Fruit fly (Drosophila melanogaster): ENCODE results near the gene CG31706.

Gene CG31706

dm6 chr2L:11493933-11494332, 36.9 kb downstream of the CG31706 start:
- TF ChIP-seq Myc (optimal IDR thresholded peaks at IDR 0.05) (no peak), brk (GFP tag; optimal IDR thresholded peaks at IDR 0.05) (no peak), dl (GFP tag; optimal IDR thresholded peaks at IDR 0.05; ENCODE audit: insufficient read depth in 1 of 2, partially characterized antibody in 2 of 2) (no peak), h (GFP tag; optimal IDR thresholded peaks at IDR 0.05) (no peak), GATAd (GFP tag; optimal IDR thresholded peaks at IDR 0.05) (no peak), CG9705 (GFP tag; optimal IDR thresholded peaks at IDR 0.05) (no peak), br (GFP tag; optimal IDR thresholded peaks at IDR 0.05) (no peak), CrebA (GFP tag; optimal IDR thresholded peaks at IDR 0.05; ENCODE audit: borderline replicate concordance) (no peak), foxo (GFP tag; optimal IDR thresholded peaks at IDR 0.05) (no peak), Vsx2 (GFP tag; optimal IDR thresholded peaks at IDR 0.05; ENCODE audit: partially characterized antibody) (no peak), OdsH (GFP tag; optimal IDR thresholded peaks at IDR 0.05) (no peak), lola (GFP tag; optimal IDR thresholded peaks at IDR 0.05) (no peak), rgr (GFP tag; optimal IDR thresholded peaks at IDR 0.05) (no peak), dmrt93B (GFP tag; optimal IDR thresholded peaks at IDR 0.05) (no peak), Jra (GFP tag; optimal IDR thresholded peaks at IDR 0.05) (no peak), Hr83 (GFP tag; optimal IDR thresholded peaks at IDR 0.05; ENCODE audit: poor library complexity, severe bottlenecking) (no peak), Hr78 (GFP tag; optimal IDR thresholded peaks at IDR 0.05) (no peak), pan (optimal IDR thresholded peaks at IDR 0.05) (no peak)

- no peak for TF ChIP-seq Jra (GFP tag; optimal IDR thresholded peaks at IDR 0.05)
- no peak for TF ChIP-seq Vsx2 (GFP tag; optimal IDR thresholded peaks at IDR 0.05; ENCODE audit: partially characterized antibody)
- no peak for TF ChIP-seq pan (optimal IDR thresholded peaks at IDR 0.05)
- TF ChIP-seq sage (GFP tag; optimal IDR thresholded peaks at IDR 0.05) = no peak
- no peak for TF ChIP-seq Dif (GFP tag; optimal IDR thresholded peaks at IDR 0.05; ENCODE audit: partially characterized antibody)
Measured at dm6 chr2L:11488465-11489037, 42.3 kb downstream of the CG31706 start.

dm6 chr2L:11484407-11484806, 46.4 kb downstream of the CG31706 start, which contains the start of the genes CG43355 and sala:
Gene CG43355, plus strand, starts transcription at chr2L:11484707.
Gene sala, plus strand, starts transcription at chr2L:11484707.
- TF ChIP-seq dmrt93B (GFP tag; optimal IDR thresholded peaks at IDR 0.05) (no peak), h (GFP tag; optimal IDR thresholded peaks at IDR 0.05) (no peak), Rel (GFP tag; optimal IDR thresholded peaks at IDR 0.05) (no peak), Rel (tag; optimal IDR thresholded peaks at IDR 0.05) (no peak), Myc (optimal IDR thresholded peaks at IDR 0.05) (no peak), psq (GFP tag; optimal IDR thresholded peaks at IDR 0.05) (no peak), fru (GFP tag; optimal IDR thresholded peaks at IDR 0.05) (no peak), rgr (GFP tag; optimal IDR thresholded peaks at IDR 0.05) (no peak), Sp1 (GFP tag; optimal IDR thresholded peaks at IDR 0.05) (no peak), lola (GFP tag; optimal IDR thresholded peaks at IDR 0.05) (no peak), N (GFP tag; optimal IDR thresholded peaks at IDR 0.05) (no peak), brk (GFP tag; optimal IDR thresholded peaks at IDR 0.05) (no peak), dl (GFP tag; optimal IDR thresholded peaks at IDR 0.05; ENCODE audit: insufficient read depth in 1 of 2, partially characterized antibody in 2 of 2) (no peak)
